Worm (Caenorhabditis elegans): ENCODE results near the gene K08E4.3.

The K08E4.3 gene

DNA sequence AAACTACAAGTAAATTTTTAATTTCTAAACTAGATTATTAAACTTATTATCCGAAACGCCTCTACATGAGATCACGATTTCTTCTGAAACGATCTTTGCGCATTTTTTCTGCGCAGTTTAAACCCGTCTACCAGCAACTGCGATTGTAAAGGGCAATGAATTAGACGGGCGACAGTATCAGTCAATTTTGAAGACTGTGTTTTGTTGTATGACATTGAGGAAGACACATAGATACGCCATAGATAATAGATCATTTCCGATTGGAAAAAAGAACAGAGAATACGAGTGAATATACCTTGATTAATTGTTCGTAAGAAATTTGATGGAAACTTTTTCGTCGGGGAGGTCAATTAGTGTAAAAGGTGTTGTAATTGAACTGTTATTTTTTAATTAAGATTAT is 36.2 kb upstream of the K08E4.3 start (continued):
- TF ChIP-seq dpl-1 (GFP tag; optimal IDR thresholded peaks at IDR 0.05), result no peak
- no peak for TF ChIP-seq aha-1 (tag; optimal IDR thresholded peaks at IDR 0.05)
- TF ChIP-seq fos-1 (tag; optimal IDR thresholded peaks at IDR 0.05), result no peak
- TF ChIP-seq C16A3.4 (tag; optimal IDR thresholded peaks at IDR 0.05), result no peak
- TF ChIP-seq snpc-4 (tag; optimal IDR thresholded peaks at IDR 0.05), result no peak
- no peak for TF ChIP-seq pag-3 (tag; optimal IDR thresholded peaks at IDR 0.05; ENCODE audit: borderline replicate concordance, insufficient read depth)
- TF ChIP-seq rnt-1 (tag; optimal IDR thresholded peaks at IDR 0.05), result no peak
- no peak for TF ChIP-seq fkh-8 (tag; optimal IDR thresholded peaks at IDR 0.05)
- no peak for TF ChIP-seq pax-3 (tag; optimal IDR thresholded peaks at IDR 0.05)
- no peak for TF ChIP-seq C34B4.2 (tag; optimal IDR thresholded peaks at IDR 0.05)
- no peak for TF ChIP-seq mef-2 (tag; optimal IDR thresholded peaks at IDR 0.05)
- no peak for TF ChIP-seq efl-1 (optimal IDR thresholded peaks at IDR 0.05)
- no peak for TF ChIP-seq efl-1 (GFP tag; optimal IDR thresholded peaks at IDR 0.05 in 1 of 2)
- no peak for TF ChIP-seq hlh-17 (GFP tag; optimal IDR thresholded peaks at IDR 0.05; ENCODE audit: borderline replicate concordance)
- TF ChIP-seq sox-4 (tag; optimal IDR thresholded peaks at IDR 0.05), result no peak
- peak in 5 of 6 experiments; percentile 6 to 64 (median 52) for TF ChIP-seq elt-3 (tag; optimal IDR thresholded peaks at IDR 0.05)
- no peak for TF ChIP-seq dsc-1 (tag; optimal IDR thresholded peaks at IDR 0.05)
- no peak for TF ChIP-seq skn-1 (tag; optimal IDR thresholded peaks at IDR 0.05)
- TF ChIP-seq vab-15 (tag; optimal IDR thresholded peaks at IDR 0.05), result no peak
- TF ChIP-seq aly-2 (tag; optimal IDR thresholded peaks at IDR 0.05), result no peak
- no peak for TF ChIP-seq ztf-11 (tag; optimal IDR thresholded peaks at IDR 0.05)
- TF ChIP-seq lin-35 (GFP tag; optimal IDR thresholded peaks at IDR 0.05), result peak in 1 of 2 experiments; percentile 10
- no peak for TF ChIP-seq egl-13 (tag; optimal IDR thresholded peaks at IDR 0.05)
- TF ChIP-seq Y116A8C.19 (tag; optimal IDR thresholded peaks at IDR 0.05; ENCODE audit: borderline replicate concordance), result no peak
- TF ChIP-seq F16B12.6 (tag; optimal IDR thresholded peaks at IDR 0.05), result no peak
- TF ChIP-seq nhr-71 (tag; optimal IDR thresholded peaks at IDR 0.05), result peak; percentile 75
- TF ChIP-seq nhr-19 (GFP tag; conservative IDR thresholded peaks at IDR 0.05), result no peak; the same call in 1 of the 2 replicates
- no peak for TF ChIP-seq jun-1 (tag; optimal IDR thresholded peaks at IDR 0.05)
- peak; percentile 94 for TF ChIP-seq nhr-85 (tag)
- TF ChIP-seq alr-1 (tag; optimal IDR thresholded peaks at IDR 0.05; ENCODE audit: borderline replicate concordance), result no peak
- TF ChIP-seq swsn-7 (tag; optimal IDR thresholded peaks at IDR 0.05), result no peak
- TF ChIP-seq sptf-1 (tag; optimal IDR thresholded peaks at IDR 0.05), result no peak
- no peak for TF ChIP-seq lsy-2 (tag; optimal IDR thresholded peaks at IDR 0.05)
- no peak for TF ChIP-seq mab-9 (GFP tag; IDR thresholded peaks at IDR 0.05)
- no peak for TF ChIP-seq ceh-82 (tag; optimal IDR thresholded peaks at IDR 0.05)
- no peak for TF ChIP-seq egl-27 (tag; optimal IDR thresholded peaks at IDR 0.05)
- no peak for TF ChIP-seq nhr-28 (tag; optimal IDR thresholded peaks at IDR 0.05)
- TF ChIP-seq lin-39 (tag; optimal IDR thresholded peaks at IDR 0.05), result peak; percentile 14

ce11 chrIV:12029074-12029473 is 28.5 kb upstream of the K08E4.3 start, which contains the start of gene tgn-38:
Gene tgn-38 (minus strand): TSS chrIV:12029174.
- no peak for TF ChIP-seq jun-1 (tag; optimal IDR thresholded peaks at IDR 0.05)
- TF ChIP-seq fkh-10 (GFP tag; optimal IDR thresholded peaks at IDR 0.05), result no peak
- TF ChIP-seq ama-1 (optimal IDR thresholded peaks at IDR 0.05), result no peak
- no peak for TF ChIP-seq fos-1 (tag; optimal IDR thresholded peaks at IDR 0.05)
- TF ChIP-seq hlh-4 (tag; optimal IDR thresholded peaks at IDR 0.05), result no peak

DNA sequence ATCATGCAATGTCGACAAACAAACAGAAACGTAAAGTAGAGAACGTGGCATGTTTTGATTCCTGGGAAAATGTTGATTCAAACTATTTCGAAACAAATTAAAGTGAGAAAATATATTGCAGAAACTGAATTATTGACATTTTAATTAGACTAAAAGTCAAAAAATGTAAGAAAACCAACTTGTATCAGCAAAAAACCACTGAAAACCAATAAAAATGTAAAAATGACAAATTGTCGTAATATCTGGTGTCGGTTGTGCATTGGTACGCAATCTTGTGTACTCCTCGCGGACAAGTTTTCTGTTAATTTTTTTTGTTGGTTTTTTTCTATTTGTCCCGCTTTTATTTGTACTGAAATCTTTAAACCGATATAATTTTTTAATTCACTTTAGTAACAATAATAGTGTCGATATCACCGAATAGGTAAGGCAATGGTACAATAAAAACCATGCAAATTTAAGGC is 27.8 kb upstream of the K08E4.3 start, which contains the start of gene T12G3.11:
TSS of gene T12G3.11 (minus strand) at position 51 of the 461 bp plus-strand sequence.
- no peak for TF ChIP-seq blmp-1 (tag; optimal IDR thresholded peaks at IDR 0.05)
- no peak for TF ChIP-seq ets-5 (GFP tag; IDR thresholded peaks at IDR 0.05)
- TF ChIP-seq alr-1 (tag; optimal IDR thresholded peaks at IDR 0.05; ENCODE audit: borderline replicate concordance), result no peak
- peak; percentile 49 to 55 for TF ChIP-seq lin-35 (GFP tag; optimal IDR thresholded peaks at IDR 0.05)
- TF ChIP-seq fkh-8 (tag; optimal IDR thresholded peaks at IDR 0.05), result no peak
- no peak for TF ChIP-seq hlh-17 (GFP tag; optimal IDR thresholded peaks at IDR 0.05; ENCODE audit: borderline replicate concordance)
- no peak for TF ChIP-seq vab-15 (tag; optimal IDR thresholded peaks at IDR 0.05)
- no peak for TF ChIP-seq egl-27 (tag; optimal IDR thresholded peaks at IDR 0.05)
- TF ChIP-seq pax-3 (tag; optimal IDR thresholded peaks at IDR 0.05), result no peak
- TF ChIP-seq sup-37 (GFP tag; optimal IDR thresholded peaks at IDR 0.05), result no peak
- no peak for TF ChIP-seq unc-98 (GFP tag; IDR thresholded peaks at IDR 0.05)
- no peak for TF ChIP-seq fos-1 (tag; optimal IDR thresholded peaks at IDR 0.05)
- TF ChIP-seq ces-1 (GFP tag; optimal IDR thresholded peaks at IDR 0.05), result no peak
- TF ChIP-seq fkh-10 (GFP tag; optimal IDR thresholded peaks at IDR 0.05), result no peak
- TF ChIP-seq aha-1 (tag; optimal IDR thresholded peaks at IDR 0.05), result no peak
- peak; percentile 62 for TF ChIP-seq nhr-71 (tag; optimal IDR thresholded peaks at IDR 0.05)
- peak; percentile 3 for TF ChIP-seq lir-3 (tag; optimal IDR thresholded peaks at IDR 0.05; ENCODE audit: poor library complexity)
- no peak for TF ChIP-seq mab-9 (GFP tag; IDR thresholded peaks at IDR 0.05)
- peak; percentile 57 for TF ChIP-seq xbp-1 (tag; optimal IDR thresholded peaks at IDR 0.05)
- no peak for TF ChIP-seq nhr-11 (tag; optimal IDR thresholded peaks at IDR 0.05)
- TF ChIP-seq nhr-28 (tag; optimal IDR thresholded peaks at IDR 0.05), result no peak
